Worm (Caenorhabditis elegans) whole organism, L1 larva: Measurements from ENCODE around the gene F36F12.7.

ENCODE experiments used
- efl-1 ChIP-seq, 4 experiments: fragments of 150-350 bp; optimal IDR thresholded peaks in 3 of 4; peaks in 1 of 4; 1 replicate in 1 of 4; 2 replicates in 3 of 4; lab custom pipeline; 2014; ENCODE audit warnings: missing biosample characterization in 2 of 4, missing genetic modification characterization in 2 of 4, missing genetic modification reagents in 2 of 4
- mab-9 ChIP-seq: fragments of 200-800 bp; sonication (Bioruptor generic); IDR thresholded peaks from 2 replicates; pipeline ENCODE4 v1.3.6; 2022; ENCODE audit warnings: missing genetic modification reagents, missing genetic modification characterization, missing compliant biosample characterization

F36F12.7 gene

DNA sequence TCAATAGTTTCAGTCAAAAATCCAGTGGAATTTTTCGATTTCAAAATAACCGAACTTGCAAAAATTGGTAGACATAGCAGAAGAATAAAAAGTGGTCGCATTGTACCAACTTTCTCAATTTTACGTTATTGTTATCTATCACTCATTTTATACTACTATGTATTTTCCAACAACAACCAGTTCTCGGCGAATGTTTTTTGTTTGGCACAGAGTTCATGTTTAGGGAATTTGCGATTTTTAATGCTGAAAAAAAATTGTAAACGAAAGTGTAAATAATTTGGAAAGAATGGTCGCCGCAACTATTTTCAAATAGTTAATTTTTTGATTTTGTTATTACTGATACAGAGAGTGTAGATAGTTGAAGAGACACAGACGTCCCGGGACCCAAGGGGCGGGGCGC is 50.3 kb downstream of the F36F12.7 start, which contains the start of gene C45H4.21:
C45H4.21 (minus strand) TSS at position 101 of the 400 bp plus-strand sequence.
- TF ChIP-seq mab-9 (GFP tag; lab: Robert Waterston, UW) (no peak), efl-1 (optimal IDR thresholded peaks at IDR 0.05; lab: Kevin White, UChicago) (no peak), efl-1 (GFP tag; optimal IDR thresholded peaks at IDR 0.05 in 1 of 2; lab: Kevin White, UChicago) (peak in 1 of 2 experiments; percentile 39)
